Worm (Caenorhabditis elegans): ENCODE measurements around the gene F54D12.2.

- no peak for TF ChIP-seq daf-16 (GFP tag; optimal IDR thresholded peaks at IDR 0.05)
- TF ChIP-seq daf-16 (tag; optimal IDR thresholded peaks at IDR 0.05) = no peak
- no peak for TF ChIP-seq F37D6.2 (tag; optimal IDR thresholded peaks at IDR 0.05)
- TF ChIP-seq R02D3.7 (tag; optimal IDR thresholded peaks at IDR 0.05) = no peak
- TF ChIP-seq mxl-3 (GFP tag; optimal IDR thresholded peaks at IDR 0.05) = no peak
- TF ChIP-seq unc-62 (GFP tag; optimal IDR thresholded peaks at IDR 0.05 in 1 of 2) = peak in 1 of 2 experiments; percentile 96
- TF ChIP-seq unc-62 (tag; optimal IDR thresholded peaks at IDR 0.05) = no peak
- TF ChIP-seq lin-13 (GFP tag; optimal IDR thresholded peaks at IDR 0.05) = no peak
- TF ChIP-seq dmd-8 (GFP tag; IDR thresholded peaks at IDR 0.05) = no peak
- TF ChIP-seq nhr-6 (tag; optimal IDR thresholded peaks at IDR 0.05) = no peak
- TF ChIP-seq hif-1 (tag; optimal IDR thresholded peaks at IDR 0.05) = no peak
- no peak for TF ChIP-seq lin-15B (tag; optimal IDR thresholded peaks at IDR 0.05)
- TF ChIP-seq F44E2.7 (GFP tag; IDR thresholded peaks at IDR 0.05) = no peak
- TF ChIP-seq pqm-1 (tag; optimal IDR thresholded peaks at IDR 0.05) = no peak
- no peak for TF ChIP-seq madf-9 (GFP tag; conservative IDR thresholded peaks at IDR 0.05)
- no peak for TF ChIP-seq spr-3 (GFP tag; optimal IDR thresholded peaks at IDR 0.05)
Measured at ce11 chrII:1397703-1398102, 793 bp upstream of the F54D12.2 start, which contains the start of gene F54D12.8.
